Worm (Caenorhabditis elegans) whole organism, young adult: ENCODE measurements around the gene mlp-1.

Experiments
- B0035.1 ChIP-seq: sonication (generic microtip); optimal IDR thresholded peaks from 2 replicates; lab custom pipeline; 2016; ENCODE audit warnings: missing genetic modification characterization, mild to moderate bottlenecking, missing compliant biosample characterization, missing genotype, missing genetic modification reagents
- C17E4.6 ChIP-seq: fragments of 200-800 bp; sonication (Bioruptor generic); IDR thresholded peaks from 2 replicates; pipeline ENCODE4 v1.3.6; 2022; ENCODE audit warnings: missing genetic modification reagents, missing genetic modification characterization, missing compliant biosample characterization
- D2030.7 ChIP-seq: fragments of 200-800 bp; sonication (Bioruptor generic); IDR thresholded peaks from 2 replicates; pipeline ENCODE4 v1.3.6; 2022; ENCODE audit warnings: missing genetic modification reagents, missing genetic modification characterization, missing compliant biosample characterization
- F10E7.11 ChIP-seq: sonication (generic microtip); optimal IDR thresholded peaks from 2 replicates; lab custom pipeline; 2017; ENCODE audit warnings: mild to moderate bottlenecking, missing genetic modification characterization, moderate library complexity, missing compliant biosample characterization
- F33H1.4 ChIP-seq: fragments of 200-800 bp; sonication (Bioruptor generic); IDR thresholded peaks from 2 replicates; pipeline ENCODE4 v1.3.6; 2022; ENCODE audit warnings: missing genetic modification reagents, missing genetic modification characterization, missing compliant biosample characterization
- F52B5.7 ChIP-seq: sonication (generic microtip); optimal IDR thresholded peaks from 2 replicates; lab custom pipeline; 2016; ENCODE audit warnings: mild to moderate bottlenecking, missing genetic modification characterization, missing compliant biosample characterization
- F57A8.1 ChIP-seq: fragments of 200-800 bp; sonication (Bioruptor generic); optimal IDR thresholded peaks from 2 replicates; lab custom pipeline; 2018; ENCODE audit warnings: mild to moderate bottlenecking, missing genetic modification characterization, moderate library complexity, missing compliant biosample characterization
- T07F8.4 ChIP-seq: sonication (generic microtip); optimal IDR thresholded peaks from 2 replicates; lab custom pipeline; 2016; ENCODE audit warnings: mild to moderate bottlenecking, missing genetic modification characterization, moderate library complexity, missing compliant biosample characterization
- Y53F4B.3 ChIP-seq: fragments of 200-800 bp; sonication (Bioruptor generic); IDR thresholded peaks from 2 replicates; pipeline ENCODE4 v1.3.6; 2022; ENCODE audit warnings: missing genetic modification reagents, missing genetic modification characterization, missing compliant biosample characterization
- Y95B8A.8 ChIP-seq: fragments of 200-800 bp; sonication (Bioruptor generic); IDR thresholded peaks from 2 replicates; pipeline ENCODE4 v1.3.6; 2022; ENCODE audit warnings: missing genetic modification reagents, missing genetic modification characterization, missing compliant biosample characterization
- akir-1 ChIP-seq: fragments of 200-800 bp; sonication (Bioruptor generic); optimal IDR thresholded peaks from 2 replicates; lab custom pipeline; 2018; ENCODE audit warnings: mild to moderate bottlenecking, missing genetic modification characterization, moderate library complexity, missing compliant biosample characterization
- attf-6 ChIP-seq: fragments of 200-800 bp; sonication (Bioruptor generic); IDR thresholded peaks from 2 replicates; pipeline ENCODE4 v1.3.6; 2022; ENCODE audit warnings: missing genetic modification reagents, missing genetic modification characterization, missing compliant biosample characterization
- ceh-100 ChIP-seq: fragments of 200-800 bp; sonication (Bioruptor generic); IDR thresholded peaks from 2 replicates; pipeline ENCODE4 v1.3.6; 2022; ENCODE audit warnings: missing genetic modification reagents, missing genetic modification characterization, missing compliant biosample characterization
- ceh-27 ChIP-seq: fragments of 200-800 bp; sonication (Bioruptor generic); optimal IDR thresholded peaks from 2 replicates; lab custom pipeline; 2018; ENCODE audit warnings: mild to moderate bottlenecking, missing genetic modification characterization, moderate library complexity, missing compliant biosample characterization
- ceh-40 ChIP-seq: fragments of 200-800 bp; sonication (Bioruptor generic); IDR thresholded peaks from 2 replicates; pipeline ENCODE4 v1.3.6; 2022; ENCODE audit warnings: missing genetic modification characterization, missing compliant biosample characterization
- ceh-79 ChIP-seq: sonication (generic microtip); optimal IDR thresholded peaks from 2 replicates; lab custom pipeline; 2017; ENCODE audit warnings: mild to moderate bottlenecking, missing genetic modification characterization, missing compliant biosample characterization
- ceh-91 ChIP-seq: fragments of 200-800 bp; sonication (Bioruptor generic); IDR thresholded peaks from 2 replicates; pipeline ENCODE4 v1.3.6; 2022; ENCODE audit warnings: missing genetic modification reagents, missing genetic modification characterization, missing compliant biosample characterization
- dpff-1 ChIP-seq: sonication (generic microtip); optimal IDR thresholded peaks from 2 replicates; lab custom pipeline; 2017; ENCODE audit warnings: mild to moderate bottlenecking, missing genetic modification characterization, missing compliant biosample characterization
- dpl-1 ChIP-seq: fragments of 150-350 bp; optimal IDR thresholded peaks from 2 replicates; lab custom pipeline; 2014; ENCODE audit warnings: missing biosample characterization, missing genetic modification reagents, missing genetic modification characterization
- egl-18 ChIP-seq: fragments of 200-800 bp; sonication (Bioruptor generic); IDR thresholded peaks from 2 replicates; pipeline ENCODE4 v1.3.6; 2022; ENCODE audit warnings: missing genetic modification reagents, missing genetic modification characterization, missing compliant biosample characterization
- ekl-4 ChIP-seq: fragments of 200-800 bp; sonication (Bioruptor generic); IDR thresholded peaks from 2 replicates; pipeline ENCODE4 v1.3.6; 2022; ENCODE audit warnings: missing genetic modification reagents, missing genetic modification characterization, missing compliant biosample characterization
- gei-17 ChIP-seq: fragments of 200-800 bp; sonication (Bioruptor generic); optimal IDR thresholded peaks from 2 replicates; lab custom pipeline; 2018; ENCODE audit warnings: mild to moderate bottlenecking, missing genetic modification characterization, missing compliant biosample characterization
- him-1 ChIP-seq: sonication (generic microtip); optimal IDR thresholded peaks from 2 replicates; lab custom pipeline; 2016; ENCODE audit warnings: missing genotype, missing genetic modification reagents, missing genetic modification characterization, missing compliant biosample characterization
- hmg-20 ChIP-seq: fragments of 200-800 bp; sonication (Bioruptor generic); IDR thresholded peaks from 2 replicates; pipeline ENCODE4 v1.3.6; 2022; ENCODE audit warnings: missing genetic modification reagents, missing genetic modification characterization, missing compliant biosample characterization
- hsf-1 ChIP-seq: fragments of 200-800 bp; sonication (Bioruptor generic); IDR thresholded peaks from 2 replicates; pipeline ENCODE4 v1.3.6; 2022; ENCODE audit warnings: missing genetic modification reagents, missing genetic modification characterization, missing compliant biosample characterization
- lag-1 ChIP-seq: fragments of 200-800 bp; sonication (Bioruptor generic); IDR thresholded peaks from 2 replicates; pipeline ENCODE4 v1.3.6; 2022; ENCODE audit warnings: missing genetic modification reagents, missing genetic modification characterization, missing compliant biosample characterization
- let-526 ChIP-seq: fragments of 200-800 bp; sonication (Bioruptor generic); IDR thresholded peaks from 2 replicates; pipeline ENCODE4 v1.3.6; 2022; ENCODE audit warnings: missing genetic modification reagents, missing genetic modification characterization, missing compliant biosample characterization
- lin-54 ChIP-seq: fragments of 200-800 bp; sonication (Bioruptor generic); optimal IDR thresholded peaks from 2 replicates; lab custom pipeline; 2018; ENCODE audit warnings: mild to moderate bottlenecking, missing genetic modification characterization, missing compliant biosample characterization
- lir-1 ChIP-seq: fragments of 200-800 bp; sonication (Bioruptor generic); conservative IDR thresholded peaks from 2 replicates; pipeline ENCODE4 v1.3.6; 2022; ENCODE audit warnings: missing genetic modification reagents, missing genetic modification characterization, missing compliant biosample characterization
- madf-10 ChIP-seq: sonication (generic microtip); optimal IDR thresholded peaks from 2 replicates; lab custom pipeline; 2016; ENCODE audit warnings: mild to moderate bottlenecking, missing genetic modification characterization, missing compliant biosample characterization
- madf-3 ChIP-seq: fragments of 200-800 bp; sonication (Bioruptor generic); IDR thresholded peaks from 2 replicates; pipeline ENCODE4 v1.3.6; 2022; ENCODE audit warnings: missing genetic modification reagents, missing genetic modification characterization, missing compliant biosample characterization
- mcd-1 ChIP-seq: fragments of 200-800 bp; sonication (Bioruptor generic); IDR thresholded peaks from 2 replicates; pipeline ENCODE4 v1.3.6; 2022; ENCODE audit warnings: missing genetic modification reagents, missing genetic modification characterization, missing compliant biosample characterization
- mel-28 ChIP-seq: sonication (generic microtip); optimal IDR thresholded peaks from 2 replicates; lab custom pipeline; 2016; ENCODE audit warnings: borderline replicate concordance, mild to moderate bottlenecking, missing genetic modification characterization, missing compliant biosample characterization
- nfya-1 ChIP-seq: sonication (generic microtip); optimal IDR thresholded peaks from 2 replicates; lab custom pipeline; 2017; ENCODE audit warnings: antibody characterized with exemption, missing compliant biosample characterization, missing genetic modification characterization, borderline replicate concordance; ENCODE audit not compliant: insufficient read depth
- nfya-2 ChIP-seq: fragments of 200-800 bp; sonication (Bioruptor generic); IDR thresholded peaks from 2 replicates; pipeline ENCODE4 v1.3.6; 2022; ENCODE audit warnings: missing genetic modification reagents, missing genetic modification characterization, missing compliant biosample characterization
- nfyb-1 ChIP-seq: fragments of 200-800 bp; sonication (Bioruptor generic); IDR thresholded peaks from 2 replicates; pipeline ENCODE4 v1.3.6; 2022; ENCODE audit warnings: missing genetic modification reagents, missing genetic modification characterization, missing compliant biosample characterization
- nhr-120 ChIP-seq: fragments of 200-800 bp; sonication (Bioruptor generic); IDR thresholded peaks from 2 replicates; pipeline ENCODE4 v1.3.6; 2022; ENCODE audit warnings: missing genetic modification characterization, missing compliant biosample characterization
- nhr-179 ChIP-seq: sonication (generic microtip); optimal IDR thresholded peaks from 2 replicates; lab custom pipeline; 2016; ENCODE audit warnings: mild to moderate bottlenecking, missing genetic modification characterization, missing compliant biosample characterization
- nhr-90 ChIP-seq: sonication (generic microtip); optimal IDR thresholded peaks from 2 replicates; lab custom pipeline; 2016; ENCODE audit warnings: missing genotype, mild to moderate bottlenecking, missing genetic modification characterization, missing compliant biosample characterization
- pbrm-1 ChIP-seq: fragments of 200-800 bp; sonication (Bioruptor generic); IDR thresholded peaks from 2 replicates; pipeline ENCODE4 v1.3.6; 2022; ENCODE audit warnings: missing genetic modification reagents, missing genetic modification characterization, missing compliant biosample characterization
- pha-4 ChIP-seq: fragments of 150-350 bp; sonication (generic microtip); optimal IDR thresholded peaks from 2 replicates; lab custom pipeline; 2014; ENCODE audit warnings: missing biosample characterization, missing genetic modification reagents, missing genetic modification characterization
- repo-1 ChIP-seq: sonication (generic microtip); optimal IDR thresholded peaks from 2 replicates; lab custom pipeline; 2017; ENCODE audit warnings: mild to moderate bottlenecking, missing genetic modification characterization, missing compliant biosample characterization
- sdz-38 ChIP-seq: sonication (generic microtip); optimal IDR thresholded peaks from 2 replicates; lab custom pipeline; 2016; ENCODE audit warnings: missing genotype, missing genetic modification characterization, missing compliant biosample characterization
- sea-2 ChIP-seq: fragments of 200-800 bp; sonication (Bioruptor generic); IDR thresholded peaks from 2 replicates; pipeline ENCODE4 v1.3.6; 2022; ENCODE audit warnings: missing genetic modification characterization, missing compliant biosample characterization
- snpc-3.4 ChIP-seq: sonication (generic microtip); optimal IDR thresholded peaks from 2 replicates; lab custom pipeline; 2017; ENCODE audit warnings: missing genetic modification characterization, mild to moderate bottlenecking, missing compliant biosample characterization, antibody characterized with exemption, moderate library complexity, missing genotype, missing genetic modification reagents
- sptf-2 ChIP-seq: fragments of 200-800 bp; sonication (Bioruptor generic); optimal IDR thresholded peaks from 2 replicates; lab custom pipeline; 2018; ENCODE audit warnings: mild to moderate bottlenecking, missing genetic modification characterization, missing compliant biosample characterization
- tlf-1 ChIP-seq: fragments of 200-800 bp; sonication (Bioruptor generic); optimal IDR thresholded peaks from 2 replicates; lab custom pipeline; 2018; ENCODE audit warnings: mild to moderate bottlenecking, missing genetic modification characterization, missing compliant biosample characterization
- unc-130 ChIP-seq: sonication (generic microtip); optimal IDR thresholded peaks from 2 replicates; lab custom pipeline; 2016; ENCODE audit warnings: missing genetic modification reagents, missing genetic modification characterization, missing compliant biosample characterization
- xnd-1 ChIP-seq: sonication (generic microtip); optimal IDR thresholded peaks from 2 replicates; lab custom pipeline; 2016; ENCODE audit warnings: missing genotype, missing genetic modification reagents, missing genetic modification characterization, missing compliant biosample characterization
- zim-3 ChIP-seq: sonication (generic microtip); optimal IDR thresholded peaks from 2 replicates; lab custom pipeline; 2017; ENCODE audit warnings: mild to moderate bottlenecking, missing genetic modification characterization, moderate library complexity, missing compliant biosample characterization
- ztf-22 ChIP-seq: fragments of 200-800 bp; sonication (Bioruptor generic); optimal IDR thresholded peaks from 2 replicates; lab custom pipeline; 2018; ENCODE audit warnings: mild to moderate bottlenecking, missing genetic modification characterization, moderate library complexity, missing compliant biosample characterization

The mlp-1 gene

ce11 chrIII:5938013-5938412 lies 36.8 kb downstream of the mlp-1 start (continued):
- TF ChIP-seq snpc-3.4 (tag; lab: Kevin White, UChicago) (no peak), F10E7.11 (no peak), sdz-38 (no peak), nhr-120 (no peak), let-526 (no peak), pbrm-1 (GFP tag; lab: Robert Waterston, UW) (no peak), ceh-91 (GFP tag; lab: Robert Waterston, UW) (no peak), tlf-1 (no peak), sea-2 (GFP tag; lab: Robert Waterston, UW) (no peak), ceh-27 (peak; percentile 17), D2030.7 (GFP tag; lab: Robert Waterston, UW) (no peak), gei-17 (GFP tag; lab: Kevin White, UChicago) (no peak), dpff-1 (tag; lab: Kevin White, UChicago) (no peak), nfya-1 (tag; lab: Kevin White, UChicago) (no peak), lir-1 (GFP tag; lab: Robert Waterston, UW) (no peak), unc-130 (GFP tag; lab: Kevin White, UChicago) (no peak), ceh-100 (GFP tag; lab: Robert Waterston, UW) (no peak), hsf-1 (GFP tag; lab: Robert Waterston, UW) (no peak), lag-1 (no peak), him-1 (tag; lab: Kevin White, UChicago) (no peak), B0035.1 (tag; lab: Kevin White, UChicago) (no peak), ceh-79 (tag; lab: Kevin White, UChicago) (no peak), nfya-2 (GFP tag; lab: Robert Waterston, UW) (no peak), Y53F4B.3 (GFP tag; lab: Robert Waterston, UW) (no peak), F33H1.4 (GFP tag; lab: Robert Waterston, UW) (no peak), xnd-1 (tag; lab: Kevin White, UChicago) (no peak), repo-1 (tag; lab: Kevin White, UChicago) (no peak), F57A8.1 (no peak), ztf-22 (no peak), ekl-4 (GFP tag; lab: Robert Waterston, UW) (0 out of 2 replicates have a peak, but pooled peaks have one; percentile 16), lin-54 (GFP tag; lab: Kevin White, UChicago) (no peak), ceh-40 (no peak), pha-4 (tag; lab: Kevin White, UChicago) (no peak), C17E4.6 (no peak), T07F8.4 (tag; lab: Kevin White, UChicago) (no peak), egl-18 (no peak), mcd-1 (GFP tag; lab: Robert Waterston, UW) (no peak), nhr-90 (tag; lab: Kevin White, UChicago) (no peak), mel-28 (tag; lab: Kevin White, UChicago) (no peak), sptf-2 (GFP tag; lab: Kevin White, UChicago) (no peak), akir-1 (GFP tag; lab: Kevin White, UChicago) (no peak), attf-6 (GFP tag; lab: Robert Waterston, UW) (no peak), nfyb-1 (GFP tag; lab: Robert Waterston, UW) (no peak), madf-10 (peak; percentile 2), dpl-1 (GFP tag; lab: Kevin White, UChicago) (no peak), zim-3 (tag; lab: Kevin White, UChicago) (no peak), nhr-179 (tag; lab: Kevin White, UChicago) (no peak), F52B5.7 (tag; lab: Kevin White, UChicago) (no peak), hmg-20 (GFP tag; lab: Robert Waterston, UW) (no peak), Y95B8A.8 (GFP tag; lab: Robert Waterston, UW) (0 out of 2 replicates have a peak, but pooled peaks have one; percentile 24), madf-3 (no peak)
